Worm (Caenorhabditis elegans) whole organism, midembryonic: ENCODE data around the gene rab-14.

Source experiments
- T22C8.4 ChIP-seq: fragments of 200-800 bp; sonication (Bioruptor generic); IDR thresholded peaks from 2 replicates; pipeline ENCODE4 v1.3.6; 2022; ENCODE audit warnings: missing genetic modification characterization, missing compliant biosample characterization
- cog-1 ChIP-seq: sonication (generic microtip); optimal IDR thresholded peaks from 2 replicates; lab custom pipeline; 2016; ENCODE audit warnings: missing genetic modification characterization, missing compliant biosample characterization
- flt-1 ChIP-seq: fragments of 200-800 bp; sonication (Bioruptor generic); IDR thresholded peaks from 2 replicates; pipeline ENCODE4 v1.3.6; 2022; ENCODE audit warnings: missing genetic modification characterization, missing compliant biosample characterization
- klf-2 ChIP-seq: fragments of 200-800 bp; sonication (Bioruptor generic); conservative IDR thresholded peaks from 2 replicates; pipeline ENCODE4 v1.3.6; 2022; ENCODE audit warnings: missing genetic modification reagents, missing genetic modification characterization, missing compliant biosample characterization
- med-1 ChIP-seq: sonication (generic microtip); optimal IDR thresholded peaks from 2 replicates; lab custom pipeline; 2017; ENCODE audit warnings: missing genetic modification characterization, mild to moderate bottlenecking, missing compliant biosample characterization, antibody characterized with exemption, missing genetic modification reagents; ENCODE audit not compliant: insufficient read depth
- ref-1 ChIP-seq: fragments of 200-800 bp; sonication (Bioruptor generic); conservative IDR thresholded peaks from 2 replicates; pipeline ENCODE4 v1.3.6; 2022; ENCODE audit warnings: missing genetic modification reagents, missing genetic modification characterization, missing compliant biosample characterization
- tab-1 ChIP-seq: fragments of 200-800 bp; sonication (Bioruptor generic); IDR thresholded peaks from 2 replicates; pipeline ENCODE4 v1.3.6; 2022; ENCODE audit warnings: missing genetic modification characterization, missing compliant biosample characterization
- ztf-23 ChIP-seq: fragments of 200-800 bp; sonication (Bioruptor generic); IDR thresholded peaks from 2 replicates; pipeline ENCODE4 v1.3.6; 2022; ENCODE audit warnings: missing genetic modification reagents, missing genetic modification characterization, missing compliant biosample characterization
- ztf-29 ChIP-seq: fragments of 200-800 bp; sonication (Bioruptor generic); IDR thresholded peaks from 2 replicates; pipeline ENCODE4 v1.3.6; 2022; ENCODE audit warnings: missing genetic modification reagents, missing genetic modification characterization, missing compliant biosample characterization

ce11 chrX:15628945-15629344 lies 22.5 kb upstream of the rab-14 start:
- no peak for TF ChIP-seq ztf-29
- TF ChIP-seq med-1 (GFP tag; lab: Kevin White, UChicago), result no peak
- TF ChIP-seq flt-1 (GFP tag; lab: Robert Waterston, UW), result no peak
- TF ChIP-seq ztf-23, result no peak
- TF ChIP-seq tab-1 (GFP tag; lab: Robert Waterston, UW), result no peak
- no peak for TF ChIP-seq cog-1 (tag; lab: Kevin White, UChicago)
- no peak for TF ChIP-seq klf-2
- no peak for TF ChIP-seq T22C8.4
- TF ChIP-seq ref-1, result no peak
